Fruit fly (Drosophila melanogaster) S2 (cell line): ENCODE data around the gene beat-Ib.

ENCODE experiments used
- CG8478 ChIP-seq: fragments of >200 bp; optimal IDR thresholded peaks from 2 replicates; lab custom pipeline; 2018
- CTCF ChIP-seq, 2 experiments: fragments of >200 bp; optimal IDR thresholded peaks; 2 replicates each; lab custom pipeline; 2018

Gene beat-Ib

DNA sequence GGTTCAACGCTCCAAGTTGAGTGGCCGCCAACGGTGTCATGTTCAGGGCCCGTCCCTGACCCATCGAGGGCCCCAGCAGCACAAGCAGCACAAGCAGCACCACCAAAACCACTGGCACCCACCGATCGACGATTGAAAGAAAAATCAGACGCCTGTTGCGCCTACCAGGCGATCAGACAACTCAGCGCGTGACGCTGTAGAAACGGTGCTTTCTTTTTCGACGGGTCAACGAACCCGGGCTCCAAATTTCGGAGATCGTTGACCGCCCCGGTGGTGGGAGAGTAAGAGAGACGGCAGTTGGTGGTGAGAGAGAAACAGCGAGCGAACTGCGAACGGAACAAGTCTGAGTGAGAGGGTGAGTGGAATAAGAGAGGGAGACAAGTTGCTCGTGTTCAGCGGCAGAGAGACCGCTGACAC is 50.6 kb downstream of the beat-Ib start:
- TF ChIP-seq CG8478 (lab: Kevin White, UChicago) (no peak), CTCF (optimal IDR thresholded peaks at IDR 0.05; lab: Kevin White, UChicago) (no peak)

dm6 chr2L:15910937-15911590 is 51.2 kb downstream of the beat-Ib start:
- TF ChIP-seq CG8478 (lab: Kevin White, UChicago) = no peak
- no peak for TF ChIP-seq CTCF (optimal IDR thresholded peaks at IDR 0.05; lab: Kevin White, UChicago)

DNA sequence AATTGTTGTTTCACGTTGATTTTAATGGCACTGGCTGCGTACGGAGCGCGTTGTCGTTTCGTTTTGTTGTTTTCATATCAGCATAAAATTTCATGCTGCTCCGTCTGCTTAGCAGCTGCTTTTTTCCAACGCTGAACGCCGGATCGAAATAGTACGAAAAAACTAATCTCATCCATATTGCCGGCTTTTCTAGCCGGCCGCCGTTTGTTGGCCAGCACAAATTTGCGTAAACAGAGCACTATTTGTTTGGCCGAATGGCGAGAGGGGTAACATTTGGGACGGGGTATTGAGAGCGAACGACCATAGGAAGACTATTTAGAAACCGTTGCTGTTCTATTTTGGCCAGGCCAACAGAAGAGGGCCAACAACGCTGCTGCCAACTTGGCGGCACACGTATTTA is 52.4 kb downstream of the beat-Ib start:
- TF ChIP-seq CG8478 (lab: Kevin White, UChicago) (no peak), CTCF (optimal IDR thresholded peaks at IDR 0.05; lab: Kevin White, UChicago) (no peak)

DNA sequence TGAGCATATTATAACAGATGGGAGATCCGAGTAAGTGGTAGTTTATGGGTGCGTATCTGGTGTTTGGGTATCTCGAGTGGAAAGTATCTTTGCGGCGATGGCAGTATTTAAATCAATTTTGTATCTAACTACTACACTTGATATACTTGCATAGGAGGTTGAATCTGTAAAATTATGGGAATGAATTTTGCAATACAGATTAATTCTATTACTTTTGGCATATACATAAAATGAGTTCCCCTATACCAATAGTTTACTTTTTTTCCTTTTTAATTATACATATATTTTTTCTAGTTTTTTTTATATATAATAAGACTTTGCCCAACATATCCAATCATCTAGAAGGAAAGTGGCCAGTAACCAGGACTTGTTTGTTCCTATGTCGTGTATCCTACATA is 53.0 kb downstream of the beat-Ib start:
- no peak for TF ChIP-seq CTCF (optimal IDR thresholded peaks at IDR 0.05; lab: Kevin White, UChicago)
- no peak for TF ChIP-seq CG8478 (lab: Kevin White, UChicago)

- no peak for TF ChIP-seq CTCF (optimal IDR thresholded peaks at IDR 0.05; lab: Kevin White, UChicago)
Observed at dm6 chr2L:15908496-15909276, 53.5 kb downstream of the beat-Ib start.

- TF ChIP-seq CTCF (optimal IDR thresholded peaks at IDR 0.05; lab: Kevin White, UChicago) = no peak
- no peak for TF ChIP-seq CG8478 (lab: Kevin White, UChicago)
Observed at dm6 chr2L:15908086-15908485, 54.1 kb downstream of the beat-Ib start.

- TF ChIP-seq CTCF (optimal IDR thresholded peaks at IDR 0.05; lab: Kevin White, UChicago) = no peak
- no peak for TF ChIP-seq CG8478 (lab: Kevin White, UChicago)
Observed at dm6 chr2L:15907358-15907757, 54.9 kb downstream of the beat-Ib start.

DNA sequence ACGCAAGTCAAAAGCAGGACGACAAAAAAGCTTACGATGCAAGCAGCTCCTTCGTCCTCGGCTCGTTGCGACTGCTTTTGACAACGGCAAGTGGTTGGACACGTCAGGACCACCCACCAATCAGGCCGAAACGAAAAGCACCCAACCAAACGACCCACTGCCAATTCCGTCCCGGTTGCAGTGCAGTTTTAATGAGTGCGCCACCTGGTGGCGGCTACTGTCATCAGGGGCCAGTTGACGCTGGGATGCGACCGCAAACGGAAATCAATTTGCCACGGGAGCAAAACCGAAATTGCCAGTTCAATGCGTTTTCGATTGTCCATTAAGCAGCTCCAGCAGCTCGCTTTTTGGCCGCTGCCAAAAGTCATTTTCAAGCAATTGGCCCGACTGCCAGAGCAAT is 58.5 kb downstream of the beat-Ib start:
- TF ChIP-seq CG8478 (lab: Kevin White, UChicago) = no peak
- TF ChIP-seq CTCF (optimal IDR thresholded peaks at IDR 0.05; lab: Kevin White, UChicago) = peak; percentile 81 to 86

- TF ChIP-seq CG8478 (lab: Kevin White, UChicago) (no peak), CTCF (optimal IDR thresholded peaks at IDR 0.05; lab: Kevin White, UChicago) (no peak)
Observed at dm6 chr2L:15902310-15902709, 59.9 kb downstream of the beat-Ib start, which contains the start of gene CG31821. Gene CG31821, minus strand, starts transcription at chr2L:15902410.

DNA sequence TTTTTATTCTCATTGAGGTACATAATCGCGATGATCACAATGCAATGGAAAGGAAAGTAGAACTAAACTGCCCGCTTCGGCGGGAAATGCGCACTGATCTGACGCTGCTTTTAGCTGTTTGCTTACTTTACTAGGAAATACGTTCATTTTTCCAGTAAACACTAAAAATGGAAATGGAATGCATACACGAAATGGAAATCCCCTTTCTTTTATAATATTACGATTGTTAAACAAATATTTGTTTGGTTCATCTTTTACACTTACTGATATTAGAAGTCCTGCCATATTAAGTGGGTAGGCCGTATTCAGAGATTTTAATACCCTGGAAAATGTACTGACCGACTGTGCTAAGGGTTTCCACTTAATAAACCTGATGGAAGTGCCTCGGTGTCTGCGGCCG is 61.8 kb downstream of the beat-Ib start, which contains the start of gene CG31823:
CG31823 (minus strand) TSS at position 101 of the 400 bp plus-strand sequence.
- TF ChIP-seq CG8478 (lab: Kevin White, UChicago) (no peak), CTCF (optimal IDR thresholded peaks at IDR 0.05; lab: Kevin White, UChicago) (no peak)

- no peak for TF ChIP-seq CG8478 (lab: Kevin White, UChicago)
- no peak for TF ChIP-seq CTCF (optimal IDR thresholded peaks at IDR 0.05; lab: Kevin White, UChicago)
Observed at dm6 chr2L:15895154-15895553, 67.1 kb downstream of the beat-Ib start, which contains the start of gene CG31735. Gene CG31735, plus strand, starts transcription at chr2L:15895454.

DNA sequence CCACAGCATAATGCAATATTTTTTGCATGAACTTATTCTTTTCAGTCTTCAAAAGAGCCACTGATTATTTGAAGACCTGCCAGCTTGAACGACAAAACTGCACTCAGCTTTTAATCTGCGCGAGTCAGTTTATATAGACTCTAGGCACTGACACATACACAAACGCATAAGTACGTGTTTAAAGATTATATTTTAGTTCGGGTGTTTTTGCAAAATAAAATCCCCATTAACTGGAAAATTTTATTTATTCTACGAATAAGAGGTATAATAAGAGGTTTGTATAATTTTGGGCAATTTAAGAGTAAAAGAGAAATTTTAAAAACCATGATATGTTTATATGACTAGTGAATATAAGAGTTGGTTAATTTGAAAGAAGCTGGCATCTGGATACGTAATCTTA is 68.5 kb downstream of the beat-Ib start, which contains the start of gene Tep1:
Tep1 (minus strand) TSS at position 101 of the 400 bp plus-strand sequence.
- no peak for TF ChIP-seq CG8478 (lab: Kevin White, UChicago)
- no peak for TF ChIP-seq CTCF (optimal IDR thresholded peaks at IDR 0.05; lab: Kevin White, UChicago)

DNA sequence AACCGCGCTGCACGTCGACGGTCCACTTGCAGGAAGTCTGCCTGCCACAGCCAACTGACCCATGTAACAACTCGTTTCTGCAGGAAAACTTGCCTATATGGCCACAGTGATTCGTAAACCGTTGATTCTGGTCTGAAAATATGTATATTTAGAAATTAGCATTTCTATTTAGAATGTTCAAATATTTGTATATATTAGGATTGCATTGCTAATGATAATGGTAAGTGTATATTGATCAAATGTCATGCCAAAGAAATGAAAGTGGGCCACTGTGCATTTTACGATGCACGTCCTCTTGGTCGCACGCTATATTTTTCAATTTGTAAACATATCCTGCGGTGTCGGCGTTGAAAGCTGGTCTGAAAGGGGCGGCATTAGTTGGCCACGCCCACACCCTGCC is 76.0 kb downstream of the beat-Ib start:
- TF ChIP-seq CG8478 (lab: Kevin White, UChicago) (no peak), CTCF (optimal IDR thresholded peaks at IDR 0.05; lab: Kevin White, UChicago) (no peak)

dm6 chr2L:15883090-15883489 is 79.1 kb downstream of the beat-Ib start, which contains the start of gene CG44475:
Gene CG44475, minus strand, starts transcription at chr2L:15883190.
- no peak for TF ChIP-seq CTCF (optimal IDR thresholded peaks at IDR 0.05; lab: Kevin White, UChicago)
- no peak for TF ChIP-seq CG8478 (lab: Kevin White, UChicago)

dm6 chr2L:15880056-15880455 is 82.2 kb downstream of the beat-Ib start, which contains the start of gene CG7653:
Gene CG7653, minus strand, starts transcription at chr2L:15880156.
- TF ChIP-seq CG8478 (lab: Kevin White, UChicago) = no peak
- TF ChIP-seq CTCF (optimal IDR thresholded peaks at IDR 0.05; lab: Kevin White, UChicago) = no peak
